Fruit fly (Drosophila melanogaster) whole organism, pupa: ENCODE measurements around the gene Eaat2.

Experiments used
- CG15710 ChIP-seq: fragments of 200-800 bp; sonication (Bioruptor generic); optimal IDR thresholded peaks from 2 replicates; lab custom pipeline; 2018; ENCODE audit warnings: missing biosample characterization, mild to moderate bottlenecking, missing genetic modification characterization, moderate library complexity
- CG17806 ChIP-seq: fragments of 200-800 bp; sonication (Bioruptor generic); optimal IDR thresholded peaks from 2 replicates; lab custom pipeline; 2018; ENCODE audit warnings: missing biosample characterization, mild to moderate bottlenecking, missing genetic modification characterization, moderate library complexity
- CG32121 ChIP-seq: fragments of 200-800 bp; sonication (Bioruptor generic); IDR thresholded peaks from 2 replicates; pipeline ENCODE4 v1.3.6; 2022; ENCODE audit warnings: missing biosample characterization, missing genetic modification characterization
- CG34367 ChIP-seq: fragments of 200-800 bp; sonication (Bioruptor generic); optimal IDR thresholded peaks from 2 replicates; lab custom pipeline; 2018; ENCODE audit warnings: missing biosample characterization, mild to moderate bottlenecking, missing genetic modification characterization
- CG4496 ChIP-seq: fragments of 200-800 bp; sonication (Bioruptor generic); IDR thresholded peaks from 3 replicates; pipeline ENCODE4 v1.3.6; 2022; ENCODE audit warnings: missing biosample characterization, missing genetic modification characterization
- CG8301 ChIP-seq: fragments of 200-800 bp; sonication (Bioruptor generic); optimal IDR thresholded peaks from 2 replicates; lab custom pipeline; 2018; ENCODE audit warnings: missing biosample characterization, mild to moderate bottlenecking, missing genetic modification characterization
- CG9948 ChIP-seq: fragments of 200-800 bp; sonication (Bioruptor generic); optimal IDR thresholded peaks from 2 replicates; lab custom pipeline; 2018; ENCODE audit warnings: missing biosample characterization, mild to moderate bottlenecking, missing genetic modification characterization, moderate library complexity
- EcR ChIP-seq: fragments of 200-800 bp; sonication (Bioruptor generic); optimal IDR thresholded peaks from 3 replicates; lab custom pipeline; 2019; ENCODE audit warnings: missing biosample characterization, missing genetic modification characterization, mild to moderate bottlenecking, moderate library complexity, missing genetic modification reagents
- Pif1A ChIP-seq: fragments of 200-800 bp; sonication (Bioruptor generic); optimal IDR thresholded peaks from 3 replicates; lab custom pipeline; 2016; ENCODE audit warnings: missing biosample characterization, missing genetic modification characterization
- fd96Ca ChIP-seq: fragments of 200-800 bp; sonication (Bioruptor generic); IDR thresholded peaks from 3 replicates; pipeline ENCODE4 v1.3.6; 2022; ENCODE audit warnings: missing biosample characterization, missing genetic modification characterization

DNA sequence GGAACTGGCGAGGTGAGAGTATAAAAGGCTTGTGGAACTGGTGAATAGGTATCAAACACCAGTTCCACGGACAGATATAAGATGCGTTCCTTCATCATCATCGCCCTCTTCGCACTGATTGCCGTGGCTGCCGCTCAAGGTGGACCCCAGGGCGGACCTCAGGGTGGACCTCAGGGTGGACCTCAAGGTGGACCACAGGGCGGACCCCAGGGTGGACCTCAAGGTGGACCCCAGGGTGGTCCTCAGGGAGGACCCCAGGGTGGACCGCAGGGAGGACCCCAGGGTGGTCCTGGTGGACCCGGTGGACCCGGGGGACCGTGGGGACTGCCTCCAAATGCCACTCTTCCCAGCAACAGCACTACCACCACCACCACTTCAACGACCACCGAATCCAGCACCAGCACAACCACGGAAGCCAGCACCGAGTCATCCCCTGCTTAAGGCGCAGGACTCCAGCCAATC, 35.0 kb upstream of the Eaat2 start, which contains the start of gene CG13947:
- TF ChIP-seq Pif1A = no peak
- no peak for TF ChIP-seq CG34367
- TF ChIP-seq CG32121 (GFP tag; lab: Robert Waterston, UW) = no peak
- no peak for TF ChIP-seq CG4496 (GFP tag; lab: Robert Waterston, UW)
- TF ChIP-seq CG8301 = no peak
- TF ChIP-seq EcR (GFP tag; lab: Kevin White, UChicago) = no peak
- no peak for TF ChIP-seq CG17806 (tag; lab: Kevin White, UChicago)
- TF ChIP-seq fd96Ca (GFP tag; lab: Robert Waterston, UW) = no peak
- no peak for TF ChIP-seq CG15710
- TF ChIP-seq CG9948 = no peak
